Worm (Caenorhabditis elegans) whole organism, young adult: ENCODE data around the gene F36H1.12.

Experiments
- B0035.1 ChIP-seq: sonication (generic microtip); optimal IDR thresholded peaks from 2 replicates; lab custom pipeline; 2016; ENCODE audit warnings: missing genetic modification characterization, mild to moderate bottlenecking, missing compliant biosample characterization, missing genotype, missing genetic modification reagents
- B0336.3 ChIP-seq: fragments of 200-800 bp; sonication (Bioruptor generic); IDR thresholded peaks from 2 replicates; pipeline ENCODE4 v1.3.6; 2022; ENCODE audit warnings: missing genetic modification characterization, missing compliant biosample characterization
- F23B12.7 ChIP-seq: sonication (generic microtip); optimal IDR thresholded peaks from 2 replicates; lab custom pipeline; 2017; ENCODE audit warnings: missing genetic modification characterization, mild to moderate bottlenecking, missing compliant biosample characterization, antibody characterized with exemption, moderate library complexity; ENCODE audit not compliant: insufficient read depth
- F39B2.1 ChIP-seq: fragments of 200-800 bp; sonication (Bioruptor generic); IDR thresholded peaks from 2 replicates; pipeline ENCODE4 v1.3.6; 2022; ENCODE audit warnings: missing genetic modification reagents, missing genetic modification characterization, missing compliant biosample characterization
- F49E8.2 ChIP-seq: sonication (generic microtip); optimal IDR thresholded peaks from 3 replicates; lab custom pipeline; 2017; ENCODE audit warnings: missing genetic modification characterization, mild to moderate bottlenecking, missing compliant biosample characterization, antibody characterized with exemption, moderate library complexity; ENCODE audit not compliant: insufficient read depth
- F57C9.4 ChIP-seq: sonication (generic microtip); optimal IDR thresholded peaks from 2 replicates; lab custom pipeline; 2017; ENCODE audit warnings: mild to moderate bottlenecking, missing genetic modification characterization, missing compliant biosample characterization
- K12H6.12 ChIP-seq: fragments of 200-800 bp; sonication (Bioruptor generic); optimal IDR thresholded peaks from 2 replicates; lab custom pipeline; 2018; ENCODE audit warnings: mild to moderate bottlenecking, missing genetic modification characterization, missing compliant biosample characterization
- T07F8.4 ChIP-seq: sonication (generic microtip); optimal IDR thresholded peaks from 2 replicates; lab custom pipeline; 2016; ENCODE audit warnings: mild to moderate bottlenecking, missing genetic modification characterization, moderate library complexity, missing compliant biosample characterization
- Y53G8AR.9 ChIP-seq: fragments of 200-800 bp; sonication (Bioruptor generic); conservative IDR thresholded peaks from 2 replicates; pipeline ENCODE4 v1.3.6; 2022; ENCODE audit warnings: missing genetic modification reagents, missing genetic modification characterization, missing compliant biosample characterization
- Y56A3A.18 ChIP-seq: fragments of 200-800 bp; sonication (Bioruptor generic); IDR thresholded peaks from 2 replicates; pipeline ENCODE4 v1.3.6; 2022; ENCODE audit warnings: missing genetic modification reagents, missing genetic modification characterization, missing compliant biosample characterization
- attf-6 ChIP-seq: fragments of 200-800 bp; sonication (Bioruptor generic); IDR thresholded peaks from 2 replicates; pipeline ENCODE4 v1.3.6; 2022; ENCODE audit warnings: missing genetic modification reagents, missing genetic modification characterization, missing compliant biosample characterization
- bed-2 ChIP-seq: fragments of 200-800 bp; sonication (Bioruptor generic); IDR thresholded peaks from 2 replicates; pipeline ENCODE4 v1.3.6; 2022; ENCODE audit warnings: missing genetic modification reagents, missing genetic modification characterization, missing compliant biosample characterization
- cebp-1 ChIP-seq, 2 experiments: fragments of 200-800 bp in 1 of 2; sonication (Bioruptor generic) in 1 of 2; sonication (generic microtip) in 1 of 2; IDR thresholded peaks in 1 of 2; optimal IDR thresholded peaks in 1 of 2; 2 replicates each; pipeline versions ENCODE4 v1.3.6 to Lab custom; 2017 to 2022; ENCODE audit warnings: missing compliant biosample characterization in 2 of 2, missing genetic modification characterization in 2 of 2, mild to moderate bottlenecking in 1 of 2, missing genetic modification reagents in 1 of 2, moderate library complexity in 1 of 2
- cebp-2 ChIP-seq: fragments of 200-800 bp; sonication (Bioruptor generic); IDR thresholded peaks from 2 replicates; pipeline ENCODE4 v1.3.6; 2022; ENCODE audit warnings: missing genetic modification characterization, missing compliant biosample characterization
- ceh-79 ChIP-seq: sonication (generic microtip); optimal IDR thresholded peaks from 2 replicates; lab custom pipeline; 2017; ENCODE audit warnings: mild to moderate bottlenecking, missing genetic modification characterization, missing compliant biosample characterization
- chd-7 ChIP-seq: sonication (generic microtip); optimal IDR thresholded peaks from 2 replicates; lab custom pipeline; 2016; ENCODE audit warnings: mild to moderate bottlenecking, missing genetic modification characterization, moderate library complexity, missing compliant biosample characterization
- egrh-3 ChIP-seq: fragments of 200-800 bp; sonication (Bioruptor generic); IDR thresholded peaks from 2 replicates; pipeline ENCODE4 v1.3.6; 2022; ENCODE audit warnings: missing genetic modification reagents, missing genetic modification characterization, missing compliant biosample characterization
- gei-17 ChIP-seq: fragments of 200-800 bp; sonication (Bioruptor generic); optimal IDR thresholded peaks from 2 replicates; lab custom pipeline; 2018; ENCODE audit warnings: mild to moderate bottlenecking, missing genetic modification characterization, missing compliant biosample characterization
- lag-1 ChIP-seq: fragments of 200-800 bp; sonication (Bioruptor generic); IDR thresholded peaks from 2 replicates; pipeline ENCODE4 v1.3.6; 2022; ENCODE audit warnings: missing genetic modification reagents, missing genetic modification characterization, missing compliant biosample characterization
- lin-40 ChIP-seq: sonication (generic microtip); optimal IDR thresholded peaks from 2 replicates; lab custom pipeline; 2016; ENCODE audit warnings: missing genetic modification characterization, mild to moderate bottlenecking, missing compliant biosample characterization, missing genotype, missing genetic modification reagents
- lsl-1 ChIP-seq: fragments of 200-800 bp; sonication (Bioruptor generic); optimal IDR thresholded peaks from 2 replicates; lab custom pipeline; 2018; ENCODE audit warnings: mild to moderate bottlenecking, missing genetic modification characterization, moderate library complexity, missing compliant biosample characterization
- madf-3 ChIP-seq: fragments of 200-800 bp; sonication (Bioruptor generic); IDR thresholded peaks from 2 replicates; pipeline ENCODE4 v1.3.6; 2022; ENCODE audit warnings: missing genetic modification reagents, missing genetic modification characterization, missing compliant biosample characterization
- madf-8 ChIP-seq: fragments of 200-800 bp; sonication (Bioruptor generic); conservative IDR thresholded peaks from 2 replicates; pipeline ENCODE4 v1.3.6; 2022; ENCODE audit warnings: missing genetic modification reagents, missing genetic modification characterization, missing compliant biosample characterization
- mel-28 ChIP-seq: sonication (generic microtip); optimal IDR thresholded peaks from 2 replicates; lab custom pipeline; 2016; ENCODE audit warnings: borderline replicate concordance, mild to moderate bottlenecking, missing genetic modification characterization, missing compliant biosample characterization
- nhr-27 ChIP-seq: fragments of 200-800 bp; sonication (Bioruptor generic); optimal IDR thresholded peaks from 2 replicates; lab custom pipeline; 2018; ENCODE audit warnings: mild to moderate bottlenecking, missing genetic modification characterization, moderate library complexity, missing compliant biosample characterization
- nhr-80 ChIP-seq: sonication (generic microtip); optimal IDR thresholded peaks from 2 replicates; lab custom pipeline; 2016; ENCODE audit warnings: missing genetic modification characterization, missing compliant biosample characterization
- rec-8 ChIP-seq, 2 experiments: sonication (generic microtip); optimal IDR thresholded peaks; 2 replicates each; lab custom pipeline; 2016; ENCODE audit warnings: mild to moderate bottlenecking in 2 of 2, missing genetic modification characterization in 2 of 2, missing genetic modification reagents in 2 of 2, missing genotype in 2 of 2, missing biosample characterization in 1 of 2, missing compliant biosample characterization in 1 of 2, moderate library complexity in 1 of 2
- sdz-38 ChIP-seq: sonication (generic microtip); optimal IDR thresholded peaks from 2 replicates; lab custom pipeline; 2016; ENCODE audit warnings: missing genotype, missing genetic modification characterization, missing compliant biosample characterization
- snpc-1.1 ChIP-seq: sonication (generic microtip); optimal IDR thresholded peaks from 2 replicates; lab custom pipeline; 2017; ENCODE audit warnings: missing genetic modification characterization, mild to moderate bottlenecking, missing compliant biosample characterization, antibody characterized with exemption, moderate library complexity, missing genotype, missing genetic modification reagents; ENCODE audit not compliant: insufficient read depth
- snpc-3.4 ChIP-seq: sonication (generic microtip); optimal IDR thresholded peaks from 2 replicates; lab custom pipeline; 2017; ENCODE audit warnings: missing genetic modification characterization, mild to moderate bottlenecking, missing compliant biosample characterization, antibody characterized with exemption, moderate library complexity, missing genotype, missing genetic modification reagents
- somi-1 ChIP-seq: fragments of 200-800 bp; sonication (Bioruptor generic); optimal IDR thresholded peaks from 2 replicates; lab custom pipeline; 2018; ENCODE audit warnings: mild to moderate bottlenecking, missing genetic modification characterization, missing compliant biosample characterization
- sptf-2 ChIP-seq: fragments of 200-800 bp; sonication (Bioruptor generic); optimal IDR thresholded peaks from 2 replicates; lab custom pipeline; 2018; ENCODE audit warnings: mild to moderate bottlenecking, missing genetic modification characterization, missing compliant biosample characterization
- tbx-9 ChIP-seq: sonication (generic microtip); optimal IDR thresholded peaks from 2 replicates; lab custom pipeline; 2016; ENCODE audit warnings: borderline replicate concordance, missing genetic modification characterization, inconsistent platforms, missing compliant biosample characterization
- unc-130 ChIP-seq: sonication (generic microtip); optimal IDR thresholded peaks from 2 replicates; lab custom pipeline; 2016; ENCODE audit warnings: missing genetic modification reagents, missing genetic modification characterization, missing compliant biosample characterization
- xnd-1 ChIP-seq: sonication (generic microtip); optimal IDR thresholded peaks from 2 replicates; lab custom pipeline; 2016; ENCODE audit warnings: missing genotype, missing genetic modification reagents, missing genetic modification characterization, missing compliant biosample characterization
- zim-3 ChIP-seq: sonication (generic microtip); optimal IDR thresholded peaks from 2 replicates; lab custom pipeline; 2017; ENCODE audit warnings: mild to moderate bottlenecking, missing genetic modification characterization, moderate library complexity, missing compliant biosample characterization

F36H1.12 gene

ce11 chrIV:11036222-11036621 lies 17.3 kb downstream of the F36H1.12 start, which contains the start of gene fkb-1 (continued):
- TF ChIP-seq Y56A3A.18: no peak

- no peak for TF ChIP-seq zim-3 (tag; lab: Kevin White, UChicago)
- no peak for TF ChIP-seq cebp-1 (GFP tag; IDR thresholded peaks at IDR 0.05; lab: Robert Waterston, UW)
- no peak for TF ChIP-seq cebp-1 (tag; optimal IDR thresholded peaks at IDR 0.05; lab: Kevin White, UChicago)
Observed at ce11 chrIV:11032288-11032687, 21.2 kb downstream of the F36H1.12 start, which contains the start of gene hrg-6. Gene hrg-6 (plus strand): TSS chrIV:11032588.

ce11 chrIV:11031640-11032039 lies 21.9 kb downstream of the F36H1.12 start:
- TF ChIP-seq nhr-80 (tag; lab: Kevin White, UChicago) (peak; percentile 87), lsl-1 (no peak)

ce11 chrIV:11030893-11031292 lies 22.6 kb downstream of the F36H1.12 start, which contains the start of gene hrg-4:
Gene hrg-4 (minus strand): TSS chrIV:11030993.
- TF ChIP-seq xnd-1 (tag; lab: Kevin White, UChicago): no peak
- TF ChIP-seq snpc-1.1 (tag; lab: Kevin White, UChicago): no peak
- no peak for TF ChIP-seq attf-6 (GFP tag; lab: Robert Waterston, UW)
- no peak for TF ChIP-seq unc-130 (GFP tag; lab: Kevin White, UChicago)
- TF ChIP-seq Y56A3A.18: no peak
- no peak for TF ChIP-seq sdz-38 (tag; lab: Kevin White, UChicago)
- TF ChIP-seq B0336.3 (GFP tag; lab: Robert Waterston, UW): no peak
- no peak for TF ChIP-seq rec-8 (tag; optimal IDR thresholded peaks at IDR 0.05; lab: Kevin White, UChicago)
- no peak for TF ChIP-seq lin-40 (tag; lab: Kevin White, UChicago)
- TF ChIP-seq ceh-79 (tag; lab: Kevin White, UChicago): no peak

- TF ChIP-seq zim-3 (tag; lab: Kevin White, UChicago): no peak
- no peak for TF ChIP-seq F57C9.4 (tag; lab: Kevin White, UChicago)
- TF ChIP-seq sptf-2 (GFP tag; lab: Kevin White, UChicago): no peak
- TF ChIP-seq F49E8.2 (tag; lab: Kevin White, UChicago): no peak
- TF ChIP-seq sdz-38 (tag; lab: Kevin White, UChicago): no peak
- no peak for TF ChIP-seq mel-28 (tag; lab: Kevin White, UChicago)
- TF ChIP-seq unc-130 (GFP tag; lab: Kevin White, UChicago): no peak
- no peak for TF ChIP-seq nhr-27 (tag; lab: Kevin White, UChicago)
- no peak for TF ChIP-seq egrh-3 (GFP tag; lab: Robert Waterston, UW)
- no peak for TF ChIP-seq chd-7 (tag; lab: Kevin White, UChicago)
Observed at ce11 chrIV:11030117-11030516, 23.4 kb downstream of the F36H1.12 start.

ce11 chrIV:11029412-11029811 lies 24.1 kb downstream of the F36H1.12 start, which contains the start of gene hrg-5:
Gene hrg-5 (minus strand): TSS chrIV:11029428.
- TF ChIP-seq nhr-80 (tag; lab: Kevin White, UChicago): peak; percentile 66
- TF ChIP-seq lag-1: no peak

- TF ChIP-seq T07F8.4 (tag; lab: Kevin White, UChicago) (no peak), madf-8 (GFP tag; lab: Robert Waterston, UW) (no peak), tbx-9 (no peak), B0035.1 (tag; lab: Kevin White, UChicago) (no peak), Y53G8AR.9 (GFP tag; lab: Robert Waterston, UW) (0 out of 2 replicates have a peak, but pooled peaks have one; percentile 21), attf-6 (GFP tag; lab: Robert Waterston, UW) (no peak), madf-3 (no peak), bed-2 (GFP tag; lab: Robert Waterston, UW) (no peak), somi-1 (GFP tag; lab: Kevin White, UChicago) (no peak), cebp-2 (GFP tag; lab: Robert Waterston, UW) (no peak), K12H6.12 (peak; percentile 68), snpc-3.4 (tag; lab: Kevin White, UChicago) (no peak), F49E8.2 (tag; lab: Kevin White, UChicago) (no peak), gei-17 (GFP tag; lab: Kevin White, UChicago) (no peak), F23B12.7 (tag; lab: Kevin White, UChicago) (no peak), F39B2.1 (GFP tag; lab: Robert Waterston, UW) (no peak)
Observed at ce11 chrIV:11027560-11027959, 25.9 kb downstream of the F36H1.12 start.
